Fruit fly (Drosophila melanogaster) whole organism, wandering third instar larva: Measurements from ENCODE around the gene CG34367.

Source experiments
- Abd-B ChIP-seq: fragments of >200 bp; optimal IDR thresholded peaks from 2 replicates; lab custom pipeline; 2017; ENCODE audit warnings: missing biosample characterization, missing genetic modification characterization
- CG32264 ChIP-seq: fragments of 200-800 bp; sonication (Bioruptor generic); optimal IDR thresholded peaks from 2 replicates; lab custom pipeline; 2016; ENCODE audit warnings: missing biosample characterization, missing genetic modification characterization
- CG9705 ChIP-seq: fragments of 200-800 bp; sonication (Bioruptor generic); optimal IDR thresholded peaks from 2 replicates; lab custom pipeline; 2018; ENCODE audit warnings: missing biosample characterization, mild to moderate bottlenecking, missing genetic modification characterization
- CrebA ChIP-seq: fragments of 200-800 bp; sonication (Bioruptor generic); optimal IDR thresholded peaks from 2 replicates; lab custom pipeline; 2016; ENCODE audit warnings: missing biosample characterization, mild to moderate bottlenecking, missing genetic modification characterization, borderline replicate concordance
- Dfd ChIP-seq: fragments of >200 bp; optimal IDR thresholded peaks from 2 replicates; lab custom pipeline; 2017; ENCODE audit warnings: missing biosample characterization, missing genetic modification characterization
- Dif ChIP-seq: fragments of 200-275, 200-300 bp; sonication (Bioruptor generic); optimal IDR thresholded peaks from 2 replicates; lab custom pipeline; 2018; ENCODE audit warnings: missing biosample characterization, missing genetic modification characterization; ENCODE audit not compliant: partially characterized antibody
- GATAd ChIP-seq: sonication (Bioruptor generic); optimal IDR thresholded peaks from 2 replicates; lab custom pipeline; 2016; ENCODE audit warnings: missing biosample characterization, missing genetic modification characterization
- HLH106 ChIP-seq: fragments of 200-800 bp; optimal IDR thresholded peaks from 3 replicates; lab custom pipeline; 2019; ENCODE audit warnings: missing biosample characterization, mild to moderate bottlenecking, missing genetic modification characterization, moderate library complexity
- Hnf4 ChIP-seq: fragments of 200-800 bp; sonication (Bioruptor generic); optimal IDR thresholded peaks from 2 replicates; lab custom pipeline; 2016; ENCODE audit warnings: missing biosample characterization, mild to moderate bottlenecking, missing genetic modification characterization
- Hr78 ChIP-seq: fragments of >200 bp; optimal IDR thresholded peaks from 2 replicates; lab custom pipeline; 2017; ENCODE audit warnings: missing biosample characterization, missing genetic modification characterization
- Hr83 ChIP-seq: fragments of 200-300 bp; sonication (Bioruptor generic); optimal IDR thresholded peaks from 2 replicates; lab custom pipeline; 2016; ENCODE audit warnings: missing biosample characterization, mild to moderate bottlenecking, missing genetic modification characterization, moderate library complexity; ENCODE audit not compliant: poor library complexity, severe bottlenecking
- Jra ChIP-seq: sonication (Bioruptor generic); optimal IDR thresholded peaks from 2 replicates; lab custom pipeline; 2016; ENCODE audit warnings: missing biosample characterization, missing genetic modification characterization
- Mio ChIP-seq: sonication (Bioruptor generic); optimal IDR thresholded peaks from 2 replicates; lab custom pipeline; 2016; ENCODE audit warnings: missing biosample characterization, missing genetic modification characterization
- Myc ChIP-seq: fragments of >200 bp; optimal IDR thresholded peaks from 2 replicates; lab custom pipeline; 2017
- OdsH ChIP-seq: fragments of 200-800 bp; sonication (Bioruptor generic); optimal IDR thresholded peaks from 2 replicates; lab custom pipeline; 2016; ENCODE audit warnings: missing biosample characterization, mild to moderate bottlenecking, missing genetic modification characterization
- Rel ChIP-seq, 2 experiments: fragments of 200-800 bp; sonication (Bioruptor generic) in 1 of 2; optimal IDR thresholded peaks; 2 replicates in 1 of 2; 3 replicates in 1 of 2; lab custom pipeline; 2016 to 2019; ENCODE audit warnings: mild to moderate bottlenecking in 2 of 2, missing biosample characterization in 2 of 2, missing genetic modification characterization in 2 of 2, moderate library complexity in 1 of 2
- Sp1 ChIP-seq: fragments of 200-800 bp; sonication (Bioruptor generic); optimal IDR thresholded peaks from 3 replicates; lab custom pipeline; 2019; ENCODE audit warnings: missing biosample characterization, mild to moderate bottlenecking, missing genetic modification characterization, moderate library complexity
- Vsx2 ChIP-seq: fragments of 200-300, 225-300 bp; sonication (Bioruptor generic); optimal IDR thresholded peaks from 2 replicates; lab custom pipeline; 2018; ENCODE audit warnings: missing biosample characterization, missing genetic modification characterization; ENCODE audit not compliant: partially characterized antibody
- br ChIP-seq: fragments of 200-800 bp; sonication (Bioruptor generic); optimal IDR thresholded peaks from 2 replicates; lab custom pipeline; 2016; ENCODE audit warnings: missing biosample characterization, missing genetic modification characterization
- brk ChIP-seq: fragments of 200-800 bp; sonication (Bioruptor generic); optimal IDR thresholded peaks from 2 replicates; lab custom pipeline; 2016; ENCODE audit warnings: missing biosample characterization, mild to moderate bottlenecking, missing genetic modification characterization
- dl ChIP-seq, 2 experiments: fragments of 175-275, 200-275 bp in 1 of 2; fragments of 200-275 bp in 1 of 2; sonication (Bioruptor generic); optimal IDR thresholded peaks; lab custom pipeline; 2018; ENCODE audit warnings: mild to moderate bottlenecking in 2 of 2, missing biosample characterization in 2 of 2, missing genetic modification characterization in 2 of 2, moderate library complexity in 2 of 2; ENCODE audit not compliant: partially characterized antibody in 2 of 2, insufficient read depth in 1 of 2
- dmrt93B ChIP-seq: fragments of 200-800 bp; sonication (Bioruptor generic); optimal IDR thresholded peaks from 2 replicates; lab custom pipeline; 2018; ENCODE audit warnings: missing biosample characterization, mild to moderate bottlenecking, missing genetic modification characterization
- dsf ChIP-seq: sonication (Bioruptor generic); optimal IDR thresholded peaks from 2 replicates; lab custom pipeline; 2016; ENCODE audit warnings: missing biosample characterization, missing genetic modification characterization, borderline replicate concordance
- ey ChIP-seq: fragments of 200-800 bp; sonication (Bioruptor generic); optimal IDR thresholded peaks from 2 replicates; lab custom pipeline; 2016; ENCODE audit warnings: missing biosample characterization, missing genetic modification characterization
- foxo ChIP-seq, 2 experiments: fragments of 200-800 bp; sonication (Bioruptor generic); optimal IDR thresholded peaks; 2 replicates in 1 of 2; 3 replicates in 1 of 2; lab custom pipeline; 2016 to 2017; ENCODE audit warnings: missing biosample characterization in 2 of 2, missing genetic modification characterization in 2 of 2
- fru ChIP-seq: fragments of 200-800 bp; sonication (Bioruptor generic); optimal IDR thresholded peaks from 3 replicates; lab custom pipeline; 2016; ENCODE audit warnings: missing biosample characterization, mild to moderate bottlenecking, missing genetic modification characterization
- h ChIP-seq: fragments of 200-800 bp; sonication (Bioruptor generic); optimal IDR thresholded peaks from 3 replicates; lab custom pipeline; 2016; ENCODE audit warnings: missing biosample characterization, mild to moderate bottlenecking, missing genetic modification characterization
- jim ChIP-seq: fragments of 175-275, 200-325 bp; sonication (Bioruptor generic); optimal IDR thresholded peaks from 2 replicates; lab custom pipeline; 2016; ENCODE audit warnings: missing biosample characterization, mild to moderate bottlenecking, missing genetic modification characterization
- lola ChIP-seq: fragments of >200 bp; optimal IDR thresholded peaks from 2 replicates; lab custom pipeline; 2017; ENCODE audit warnings: missing biosample characterization, missing genetic modification characterization
- pan ChIP-seq: fragments of >200 bp; optimal IDR thresholded peaks from 2 replicates; lab custom pipeline; 2017
- psq ChIP-seq: fragments of 200-800 bp; sonication (Bioruptor generic); optimal IDR thresholded peaks from 3 replicates; lab custom pipeline; 2017; ENCODE audit warnings: missing biosample characterization, mild to moderate bottlenecking, missing genetic modification characterization, moderate library complexity
- rgr ChIP-seq: fragments of 200-800 bp; sonication (Bioruptor generic); optimal IDR thresholded peaks from 3 replicates; lab custom pipeline; 2016; ENCODE audit warnings: missing biosample characterization, mild to moderate bottlenecking, missing genetic modification characterization
- sage ChIP-seq: fragments of 200-800 bp; sonication (Bioruptor generic); optimal IDR thresholded peaks from 2 replicates; lab custom pipeline; 2016; ENCODE audit warnings: missing biosample characterization, mild to moderate bottlenecking, missing genetic modification characterization
- sv ChIP-seq: fragments of 200-800 bp; sonication (Bioruptor generic); optimal IDR thresholded peaks from 3 replicates; lab custom pipeline; 2016; ENCODE audit warnings: missing biosample characterization, missing genetic modification characterization
- tai ChIP-seq: sonication (Bioruptor generic); optimal IDR thresholded peaks from 2 replicates; lab custom pipeline; 2016; ENCODE audit warnings: missing biosample characterization, missing genetic modification characterization
- woc ChIP-seq: sonication (Bioruptor generic); optimal IDR thresholded peaks from 2 replicates; lab custom pipeline; 2016; ENCODE audit warnings: missing biosample characterization, mild to moderate bottlenecking, missing genetic modification characterization

CG34367 gene

dm6 chr2L:10356508-10356907, 2.8 kb upstream of the CG34367 start, which contains the start of the genes CtsL4 and ClpP:
Gene CtsL4 (minus strand): TSS chr2L:10356597.
Gene ClpP (plus strand): TSS chr2L:10356795.
- TF ChIP-seq jim (GFP tag; lab: Kevin White, UChicago), result no peak
- peak; percentile 66 for TF ChIP-seq woc (GFP tag; lab: Kevin White, UChicago)
- TF ChIP-seq, all 38 proteins: peak for 1

dm6 chr2L:10351130-10351529, 2.6 kb downstream of the CG34367 start:
- no peak for TF ChIP-seq dl (GFP tag; optimal IDR thresholded peaks at IDR 0.05; lab: Kevin White, UChicago; ENCODE audit: insufficient read depth in 1 of 2, partially characterized antibody in 2 of 2)
- TF ChIP-seq br (GFP tag; lab: Kevin White, UChicago), result no peak
- no peak for TF ChIP-seq h (GFP tag; lab: Kevin White, UChicago)
- no peak for TF ChIP-seq Jra
- no peak for TF ChIP-seq CG9705
- no peak for TF ChIP-seq pan (lab: Kevin White, UChicago)
- no peak for TF ChIP-seq dsf (GFP tag; lab: Kevin White, UChicago)
- TF ChIP-seq psq (GFP tag; lab: Kevin White, UChicago), result no peak
- no peak for TF ChIP-seq Rel (GFP tag; optimal IDR thresholded peaks at IDR 0.05; lab: Kevin White, UChicago)
- TF ChIP-seq Rel (tag; optimal IDR thresholded peaks at IDR 0.05; lab: Kevin White, UChicago), result no peak
- no peak for TF ChIP-seq OdsH (GFP tag; lab: Kevin White, UChicago)
- no peak for TF ChIP-seq brk
- no peak for TF ChIP-seq rgr (GFP tag; lab: Kevin White, UChicago)
- TF ChIP-seq sv (GFP tag; lab: Kevin White, UChicago), result no peak
- TF ChIP-seq CG32264 (GFP tag; lab: Kevin White, UChicago), result no peak

- TF ChIP-seq ey (no peak), Sp1 (no peak), Hnf4 (no peak), Mio (no peak), HLH106 (tag; lab: Kevin White, UChicago) (no peak), Dfd (GFP tag; lab: Kevin White, UChicago) (no peak), Hr78 (GFP tag; lab: Kevin White, UChicago) (no peak), jim (GFP tag; lab: Kevin White, UChicago) (no peak), Vsx2 (GFP tag; lab: Kevin White, UChicago) (no peak), tai (no peak), pan (lab: Kevin White, UChicago) (no peak), psq (GFP tag; lab: Kevin White, UChicago) (no peak), sage (GFP tag; lab: Kevin White, UChicago) (no peak)
- TF ChIP-seq, all 38 proteins: peak for 0
Measured at dm6 chr2L:10344029-10344606, 9.6 kb downstream of the CG34367 start, which contains the start of gene Frmd5. Gene Frmd5 (plus strand): TSS chr2L:10344442.

- no peak for TF ChIP-seq jim (GFP tag; lab: Kevin White, UChicago)
- TF ChIP-seq Vsx2 (GFP tag; lab: Kevin White, UChicago), result no peak
- TF ChIP-seq ey, result no peak
- peak; percentile 10 for TF ChIP-seq Hnf4
- no peak for TF ChIP-seq lola (GFP tag; lab: Kevin White, UChicago)
- TF ChIP-seq fru, result peak; percentile 10
- no peak for TF ChIP-seq Mio
- no peak for TF ChIP-seq Hr83 (GFP tag; lab: Kevin White, UChicago)
- no peak for TF ChIP-seq OdsH (GFP tag; lab: Kevin White, UChicago)
- TF ChIP-seq brk, result peak; percentile 18
- peak; percentile 24 for TF ChIP-seq h (GFP tag; lab: Kevin White, UChicago)
- no peak for TF ChIP-seq CG32264 (GFP tag; lab: Kevin White, UChicago)
Measured at dm6 chr2L:10342471-10342870, 11.2 kb downstream of the CG34367 start, which contains the start of gene Sps2. Gene Sps2 (plus strand): TSS chr2L:10342594.

dm6 chr2L:10341405-10341804, 12.3 kb downstream of the CG34367 start, which contains the start of gene CG31715:
Gene CG31715 (plus strand): TSS chr2L:10341616.
- TF ChIP-seq lola (GFP tag; lab: Kevin White, UChicago) (no peak), CrebA (GFP tag; lab: Kevin White, UChicago) (no peak), Mio (no peak), Hr78 (GFP tag; lab: Kevin White, UChicago) (no peak), woc (GFP tag; lab: Kevin White, UChicago) (peak; percentile 35), sage (GFP tag; lab: Kevin White, UChicago) (no peak), brk (peak; percentile 60), CG32264 (GFP tag; lab: Kevin White, UChicago) (no peak), fru (no peak), Rel (GFP tag; optimal IDR thresholded peaks at IDR 0.05; lab: Kevin White, UChicago) (no peak), Rel (tag; optimal IDR thresholded peaks at IDR 0.05; lab: Kevin White, UChicago) (no peak), foxo (GFP tag; optimal IDR thresholded peaks at IDR 0.05; lab: Kevin White, UChicago) (peak in 1 of 2 experiments; percentile 48), Myc (lab: Kevin White, UChicago) (no peak), h (GFP tag; lab: Kevin White, UChicago) (peak; percentile 20), dl (GFP tag; optimal IDR thresholded peaks at IDR 0.05; lab: Kevin White, UChicago; ENCODE audit: insufficient read depth in 1 of 2, partially characterized antibody in 2 of 2) (no peak), rgr (GFP tag; lab: Kevin White, UChicago) (peak; percentile 64), Hr83 (GFP tag; lab: Kevin White, UChicago) (peak; percentile 32), br (GFP tag; lab: Kevin White, UChicago) (no peak), sv (GFP tag; lab: Kevin White, UChicago) (no peak), dmrt93B (GFP tag; lab: Kevin White, UChicago) (no peak), dsf (GFP tag; lab: Kevin White, UChicago) (peak; percentile 9), Dif (no peak), Abd-B (GFP tag; lab: Kevin White, UChicago) (no peak), jim (GFP tag; lab: Kevin White, UChicago) (no peak), HLH106 (tag; lab: Kevin White, UChicago) (peak; percentile 6), GATAd (GFP tag; lab: Kevin White, UChicago) (no peak), ey (peak; percentile 9), Dfd (GFP tag; lab: Kevin White, UChicago) (no peak)
